Worm (Caenorhabditis elegans): ENCODE results near the gene sdz-11.

- TF ChIP-seq sox-4 (tag; optimal IDR thresholded peaks at IDR 0.05) (no peak), tbx-2 (tag; optimal IDR thresholded peaks at IDR 0.05) (no peak), ces-1 (GFP tag; optimal IDR thresholded peaks at IDR 0.05) (no peak), lin-13 (GFP tag; optimal IDR thresholded peaks at IDR 0.05) (no peak), unc-62 (GFP tag; optimal IDR thresholded peaks at IDR 0.05) (no peak), fos-1 (tag; optimal IDR thresholded peaks at IDR 0.05) (no peak), mep-1 (tag; optimal IDR thresholded peaks at IDR 0.05) (no peak)
Observed at ce11 chrII:3781238-3781637, 29.2 kb upstream of the sdz-11 start.
